Worm (Caenorhabditis elegans) whole organism, mixed stage, embryonic: ENCODE measurements around the gene dyc-1.

Experiments used
- blmp-1 ChIP-seq: fragments of 150-350 bp; optimal IDR thresholded peaks from 2 replicates; lab custom pipeline; 2014; ENCODE audit warnings: missing biosample characterization, missing genetic modification characterization
- ham-2 ChIP-seq: fragments of 200-800 bp; sonication (Bioruptor generic); optimal IDR thresholded peaks from 2 replicates; lab custom pipeline; 2018; ENCODE audit warnings: mild to moderate bottlenecking, missing genetic modification characterization, missing compliant biosample characterization
- lin-13 ChIP-seq: fragments of 150-350 bp; optimal IDR thresholded peaks from 2 replicates; lab custom pipeline; 2014; ENCODE audit warnings: missing biosample characterization, missing genetic modification characterization
- lin-32 ChIP-seq: fragments of 200-800 bp; sonication (Bioruptor generic); optimal IDR thresholded peaks from 2 replicates; lab custom pipeline; 2018; ENCODE audit warnings: mild to moderate bottlenecking, missing genetic modification characterization, missing compliant biosample characterization
- lsy-2 ChIP-seq: fragments of 150-350 bp; optimal IDR thresholded peaks from 2 replicates; lab custom pipeline; 2014; ENCODE audit warnings: missing biosample characterization, missing genetic modification characterization
- nhr-12 ChIP-seq: fragments of 150-350 bp; optimal IDR thresholded peaks from 2 replicates; lab custom pipeline; 2014; ENCODE audit warnings: missing biosample characterization, missing genetic modification characterization
- nhr-237 ChIP-seq: fragments of 150-350 bp; optimal IDR thresholded peaks from 2 replicates; lab custom pipeline; 2014; ENCODE audit warnings: missing biosample characterization, missing genetic modification characterization
- nhr-28 ChIP-seq: fragments of 150-350 bp; optimal IDR thresholded peaks from 2 replicates; lab custom pipeline; 2014; ENCODE audit warnings: missing biosample characterization, missing genetic modification characterization
- nhr-76 ChIP-seq: sonication (generic microtip); optimal IDR thresholded peaks from 2 replicates; lab custom pipeline; 2017; ENCODE audit warnings: missing biosample characterization, missing genetic modification characterization
- sptf-1 ChIP-seq: sonication (generic microtip); optimal IDR thresholded peaks from 2 replicates; lab custom pipeline; 2017; ENCODE audit warnings: mild to moderate bottlenecking, missing genetic modification characterization, moderate library complexity, missing compliant biosample characterization
- tbx-8 ChIP-seq: fragments of 200-800 bp; sonication (Bioruptor generic); optimal IDR thresholded peaks from 2 replicates; lab custom pipeline; 2018; ENCODE audit warnings: mild to moderate bottlenecking, missing genetic modification characterization, moderate library complexity, missing compliant biosample characterization
- unc-120 ChIP-seq: sonication (generic microtip); optimal IDR thresholded peaks from 2 replicates; lab custom pipeline; 2017; ENCODE audit warnings: missing genetic modification characterization, missing compliant biosample characterization; ENCODE audit not compliant: poor library complexity, severe bottlenecking
- unc-39 ChIP-seq: fragments of 150-350 bp; optimal IDR thresholded peaks from 2 replicates; lab custom pipeline; 2014; ENCODE audit warnings: missing biosample characterization, missing genetic modification characterization
- ztf-11 ChIP-seq: fragments of 150-350 bp; optimal IDR thresholded peaks from 2 replicates; lab custom pipeline; 2014; ENCODE audit warnings: missing biosample characterization, missing genetic modification characterization

DNA sequence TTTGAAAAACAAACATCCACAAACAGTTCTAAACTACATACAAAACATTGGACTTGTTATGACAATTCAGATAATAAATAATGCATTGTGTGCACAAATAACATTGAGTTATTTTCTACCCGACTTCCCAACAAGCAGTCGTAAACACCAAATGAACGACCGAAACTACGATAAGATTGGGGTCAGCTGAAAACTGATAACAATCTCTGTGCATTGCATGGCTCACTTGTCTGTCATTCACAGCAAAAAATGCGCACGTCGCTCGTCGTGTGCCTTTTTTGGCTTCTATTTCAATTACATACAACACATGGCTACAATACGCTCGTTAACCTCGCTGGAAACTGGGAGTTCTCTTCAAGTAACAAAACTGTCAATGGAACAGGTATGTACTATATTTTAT is 21.6 kb downstream of the dyc-1 start, which contains the start of gene C33G3.4:
- TF ChIP-seq nhr-12 (no peak), blmp-1 (no peak), lin-13 (tag; lab: Kevin White, UChicago) (no peak), nhr-237 (tag; lab: Kevin White, UChicago) (no peak), ztf-11 (no peak), sptf-1 (no peak), lsy-2 (tag; lab: Kevin White, UChicago) (no peak), unc-39 (tag; lab: Kevin White, UChicago) (no peak), unc-120 (tag; lab: Kevin White, UChicago) (no peak), nhr-28 (tag; lab: Kevin White, UChicago) (no peak), ham-2 (GFP tag; lab: Kevin White, UChicago) (no peak), tbx-8 (GFP tag; lab: Kevin White, UChicago) (no peak), nhr-76 (tag; lab: Kevin White, UChicago) (no peak), lin-32 (GFP tag; lab: Kevin White, UChicago) (no peak)
